Worm (Caenorhabditis elegans): Measurements from ENCODE around the gene ddr-1.

ddr-1 gene

DNA sequence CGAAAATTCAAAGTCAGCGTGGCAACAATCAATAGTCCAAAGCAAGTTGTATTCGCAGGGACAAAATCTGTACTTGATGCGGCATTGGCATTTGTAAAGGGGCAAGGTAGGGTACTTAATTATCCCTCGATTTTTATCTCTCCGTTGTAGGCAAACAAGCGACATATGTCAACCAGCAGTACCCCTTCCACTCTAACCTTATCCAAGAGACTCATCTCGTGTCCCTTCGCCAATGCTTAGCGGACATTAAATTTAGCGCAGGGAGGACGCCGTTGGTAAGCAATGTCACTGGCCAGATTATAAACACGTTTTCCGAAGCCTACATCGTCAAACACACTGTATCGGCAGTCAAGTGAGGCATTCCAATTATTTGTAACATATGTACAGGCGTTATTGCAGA is 31.7 kb upstream of the ddr-1 start (continued):
- peak; percentile 80 for TF ChIP-seq eyg-1 (tag; optimal IDR thresholded peaks at IDR 0.05)
- no peak for TF ChIP-seq mec-3 (tag; optimal IDR thresholded peaks at IDR 0.05; ENCODE audit: borderline replicate concordance)
- peak; percentile 94 for TF ChIP-seq unc-42 (tag; optimal IDR thresholded peaks at IDR 0.05)
- peak; percentile 67 for TF ChIP-seq dmd-4 (tag; optimal IDR thresholded peaks at IDR 0.05; ENCODE audit: borderline replicate concordance)
- TF ChIP-seq ceh-9 (tag; optimal IDR thresholded peaks at IDR 0.05), result no peak
- peak; percentile 79 for TF ChIP-seq C08G9.2 (tag; optimal IDR thresholded peaks at IDR 0.05)
- TF ChIP-seq nfya-1 (tag; optimal IDR thresholded peaks at IDR 0.05), result peak; percentile 96
- TF ChIP-seq ceh-34 (tag; optimal IDR thresholded peaks at IDR 0.05), result peak; percentile 93
- no peak for TF ChIP-seq pax-1 (tag; optimal IDR thresholded peaks at IDR 0.05)
- TF ChIP-seq ceh-19 (GFP tag; optimal IDR thresholded peaks at IDR 0.05), result peak; percentile 57
- TF ChIP-seq ceh-45 (GFP tag; IDR thresholded peaks at IDR 0.05), result peak; percentile 40; the same call in 1 of the 2 replicates
- peak; percentile 97 for TF ChIP-seq dve-1 (tag; optimal IDR thresholded peaks at IDR 0.05)
- TF ChIP-seq tbx-2 (tag; optimal IDR thresholded peaks at IDR 0.05), result peak; percentile 94
- TF ChIP-seq unc-3 (GFP tag; conservative IDR thresholded peaks at IDR 0.05), result no peak; the same call in 1 of the 2 replicates
- TF ChIP-seq unc-3 (tag; optimal IDR thresholded peaks at IDR 0.05), result peak; percentile 46
- peak; percentile 83 for TF ChIP-seq madf-2 (tag; optimal IDR thresholded peaks at IDR 0.05)
- peak; percentile 77 for TF ChIP-seq ceh-6 (GFP tag; optimal IDR thresholded peaks at IDR 0.05)
- peak; percentile 22 for TF ChIP-seq nhr-232 (tag; optimal IDR thresholded peaks at IDR 0.05)
- peak; percentile 57 for TF ChIP-seq tbx-7 (tag; optimal IDR thresholded peaks at IDR 0.05)
- TF ChIP-seq ceh-31 (tag; optimal IDR thresholded peaks at IDR 0.05), result peak; percentile 97
- TF ChIP-seq ceh-18 (tag; optimal IDR thresholded peaks at IDR 0.05), result peak; percentile 99
- no peak for TF ChIP-seq pha-2 (tag; optimal IDR thresholded peaks at IDR 0.05)
- TF ChIP-seq ceh-14 (tag; optimal IDR thresholded peaks at IDR 0.05), result peak; percentile 88
- TF ChIP-seq ztf-16 (tag; optimal IDR thresholded peaks at IDR 0.05), result peak; percentile 81
- peak; percentile 40 for TF ChIP-seq gmeb-2 (tag; optimal IDR thresholded peaks at IDR 0.05)
- peak; percentile 70 for TF ChIP-seq F13H6.1 (tag; optimal IDR thresholded peaks at IDR 0.05)
- peak; percentile 54 for TF ChIP-seq fkh-6 (tag; optimal IDR thresholded peaks at IDR 0.05)
- peak; percentile 2 for TF ChIP-seq Y22D7AL.16 (tag; optimal IDR thresholded peaks at IDR 0.05)
- peak; percentile 69 for TF ChIP-seq hlh-6 (tag; optimal IDR thresholded peaks at IDR 0.05)
- peak; percentile 42 for TF ChIP-seq che-1 (tag; optimal IDR thresholded peaks at IDR 0.05)
- peak; percentile 95 for TF ChIP-seq rnt-1 (tag; optimal IDR thresholded peaks at IDR 0.05)
- TF ChIP-seq ceh-24 (tag; optimal IDR thresholded peaks at IDR 0.05), result no peak

DNA sequence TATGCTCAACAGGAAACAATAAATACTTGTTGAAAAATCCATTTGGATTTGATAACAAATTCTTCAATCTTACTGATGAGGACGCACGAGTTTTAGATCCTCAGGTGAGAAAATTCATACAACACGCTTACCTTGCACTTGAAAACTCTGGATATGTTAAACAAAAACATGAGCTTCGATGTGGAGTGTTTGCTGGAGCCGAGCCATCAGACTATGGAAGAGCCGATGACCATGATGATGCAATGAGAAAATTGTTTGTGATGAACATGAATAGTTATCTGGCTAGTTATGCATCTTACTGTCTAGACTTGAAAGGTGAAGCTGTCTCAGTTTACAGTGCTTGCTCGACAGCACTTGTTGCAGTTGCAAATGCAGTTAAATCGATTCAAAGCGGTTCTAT is 27.1 kb upstream of the ddr-1 start:
- no peak for TF ChIP-seq pax-1 (tag; optimal IDR thresholded peaks at IDR 0.05)
- TF ChIP-seq ttx-3 (tag; optimal IDR thresholded peaks at IDR 0.05), result no peak
- no peak for TF ChIP-seq hlh-30 (tag; optimal IDR thresholded peaks at IDR 0.05; ENCODE audit: insufficient read depth)
- TF ChIP-seq tbx-2 (tag; optimal IDR thresholded peaks at IDR 0.05), result no peak
- TF ChIP-seq ceh-30 (tag; optimal IDR thresholded peaks at IDR 0.05), result no peak
- no peak for TF ChIP-seq ceh-34 (tag; optimal IDR thresholded peaks at IDR 0.05)
- no peak for TF ChIP-seq C38D4.7 (GFP tag; optimal IDR thresholded peaks at IDR 0.05)
- no peak for TF ChIP-seq sox-2 (GFP tag; IDR thresholded peaks at IDR 0.05)
- TF ChIP-seq elt-4 (tag; optimal IDR thresholded peaks at IDR 0.05), result no peak
- no peak for TF ChIP-seq pros-1 (tag; optimal IDR thresholded peaks at IDR 0.05)
- TF ChIP-seq ceh-2 (tag; optimal IDR thresholded peaks at IDR 0.05), result no peak
- TF ChIP-seq ceh-48 (tag; optimal IDR thresholded peaks at IDR 0.05), result no peak
- TF ChIP-seq mec-3 (tag; optimal IDR thresholded peaks at IDR 0.05; ENCODE audit: borderline replicate concordance), result no peak
- TF ChIP-seq hlh-15 (tag; optimal IDR thresholded peaks at IDR 0.05), result no peak
- no peak for TF ChIP-seq dmd-4 (tag; optimal IDR thresholded peaks at IDR 0.05; ENCODE audit: borderline replicate concordance)
- no peak for TF ChIP-seq rnt-1 (tag; optimal IDR thresholded peaks at IDR 0.05)
- TF ChIP-seq ztf-16 (tag; optimal IDR thresholded peaks at IDR 0.05), result no peak
